Fruit fly (Drosophila melanogaster): ENCODE measurements around the gene CG44325.

The CG44325 gene

DNA sequence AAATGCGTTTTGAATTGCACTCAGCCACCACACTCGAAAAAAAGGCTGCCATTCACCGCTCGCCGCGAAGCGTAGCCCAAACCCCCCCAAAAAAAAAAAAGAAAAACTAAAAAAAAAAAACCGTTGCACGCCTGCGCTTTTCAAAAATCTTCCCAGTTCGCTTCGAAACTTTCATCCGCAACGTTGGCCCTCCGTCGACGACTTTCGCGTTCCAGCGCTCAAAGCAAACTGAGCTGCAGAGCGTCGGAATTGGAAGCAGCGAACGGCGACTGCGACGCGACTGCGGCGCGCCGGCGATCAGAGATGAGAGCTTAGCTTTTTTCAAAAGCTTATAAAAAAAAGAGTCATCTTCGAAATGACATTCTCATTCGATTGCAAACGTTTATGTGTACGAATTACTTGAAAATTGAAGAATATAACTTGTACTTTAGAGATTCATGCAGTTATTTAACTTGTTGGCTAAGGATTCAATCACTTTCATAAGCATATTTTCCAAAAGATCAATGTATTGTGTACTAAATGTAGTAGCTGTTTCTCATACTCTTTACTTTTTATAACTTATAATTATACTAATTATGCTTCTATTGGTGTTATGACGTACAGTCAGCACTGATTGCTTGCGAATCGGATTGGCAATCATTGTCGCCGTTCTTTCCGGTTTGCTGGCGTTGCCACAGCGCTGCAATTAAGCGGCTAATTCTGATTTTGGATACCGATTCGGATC is 10.4 kb downstream of the CG44325 start, which contains the start of gene CG15365 (continued):
- TF ChIP-seq CG6813 (GFP tag; optimal IDR thresholded peaks at IDR 0.05) = no peak
- no peak for TF ChIP-seq CG16863 (GFP tag; optimal IDR thresholded peaks at IDR 0.05)
- no peak for TF ChIP-seq seq (GFP tag; IDR thresholded peaks at IDR 0.05)
- no peak for TF ChIP-seq CG7556 (GFP tag; optimal IDR thresholded peaks at IDR 0.05)
- no peak for TF ChIP-seq Hmx (GFP tag; optimal IDR thresholded peaks at IDR 0.05)
- no peak for TF ChIP-seq HLH3B (GFP tag; IDR thresholded peaks at IDR 0.05)
- no peak for TF ChIP-seq disco-r (GFP tag; optimal IDR thresholded peaks at IDR 0.05)
- TF ChIP-seq Ets65A (GFP tag) = peak; percentile 64
- peak; percentile 39 for TF ChIP-seq NFAT (GFP tag; IDR thresholded peaks at IDR 0.05)
- TF ChIP-seq CG3995 (GFP tag; optimal IDR thresholded peaks at IDR 0.05) = no peak
- no peak for TF ChIP-seq fd102C (GFP tag; optimal IDR thresholded peaks at IDR 0.05)
- TF ChIP-seq btn (GFP tag; optimal IDR thresholded peaks at IDR 0.05) = no peak
- TF ChIP-seq ATbp (GFP tag; optimal IDR thresholded peaks at IDR 0.05) = no peak
- TF ChIP-seq unpg (GFP tag; optimal IDR thresholded peaks at IDR 0.05) = no peak
- no peak for TF ChIP-seq CG14710 (tag; optimal IDR thresholded peaks at IDR 0.05)
- TF ChIP-seq CG3163 (GFP tag; optimal IDR thresholded peaks at IDR 0.05) = no peak
- no peak for TF ChIP-seq HHEX (GFP tag; optimal IDR thresholded peaks at IDR 0.05)
- TF ChIP-seq lilli (GFP tag; optimal IDR thresholded peaks at IDR 0.05) = no peak
- peak; percentile 43 for TF ChIP-seq Myb (GFP tag; optimal IDR thresholded peaks at IDR 0.05)
- TF ChIP-seq cas (GFP tag; IDR thresholded peaks at IDR 0.05) = no peak
- TF ChIP-seq sima (GFP tag; optimal IDR thresholded peaks at IDR 0.05) = no peak
- TF ChIP-seq Lpt (GFP tag; optimal IDR thresholded peaks at IDR 0.05) = no peak
- TF ChIP-seq CG9797 (GFP tag; optimal IDR thresholded peaks at IDR 0.05) = no peak
- no peak for TF ChIP-seq hkb (optimal IDR thresholded peaks at IDR 0.05)
- no peak for TF ChIP-seq hkb (GFP tag; IDR thresholded peaks at IDR 0.05)
- TF ChIP-seq CG9609 (GFP tag; optimal IDR thresholded peaks at IDR 0.05) = no peak
- peak; percentile 25 for TF ChIP-seq Med (GFP tag)
- TF ChIP-seq CG8281 (tag; optimal IDR thresholded peaks at IDR 0.05) = no peak
- no peak for TF ChIP-seq E2f2 (GFP tag; IDR thresholded peaks at IDR 0.05)
- TF ChIP-seq exex (tag; optimal IDR thresholded peaks at IDR 0.05) = no peak
- TF ChIP-seq H15 (GFP tag; IDR thresholded peaks at IDR 0.05) = no peak
- TF ChIP-seq CG10959 (GFP tag; IDR thresholded peaks at IDR 0.05) = no peak
- TF ChIP-seq CG2120 (GFP tag; optimal IDR thresholded peaks at IDR 0.05) = no peak
- TF ChIP-seq Jarid2 (GFP tag; optimal IDR thresholded peaks at IDR 0.05) = peak; percentile 82
- TF ChIP-seq so (GFP tag; IDR thresholded peaks at IDR 0.05) = no peak
- TF ChIP-seq Bgb (GFP tag; IDR thresholded peaks at IDR 0.05; ENCODE audit: partially characterized antibody) = peak; percentile 50; the same call in 1 of the 2 replicates
- no peak for TF ChIP-seq CG9437 (GFP tag; optimal IDR thresholded peaks at IDR 0.05)
- TF ChIP-seq salm (tag; optimal IDR thresholded peaks at IDR 0.05) = no peak
- TF ChIP-seq CrebB (tag; optimal IDR thresholded peaks at IDR 0.05) = no peak
- no peak for TF ChIP-seq grau (tag; optimal IDR thresholded peaks at IDR 0.05)
- TF ChIP-seq Fer2 (tag; optimal IDR thresholded peaks at IDR 0.05) = no peak
- TF ChIP-seq rib (GFP tag; IDR thresholded peaks at IDR 0.05) = no peak
- TF ChIP-seq da (GFP tag; optimal IDR thresholded peaks at IDR 0.05) = no peak
- TF ChIP-seq CG17612 (GFP tag; IDR thresholded peaks at IDR 0.05) = no peak
- TF ChIP-seq dan (GFP tag; IDR thresholded peaks at IDR 0.05) = no peak
- no peak for TF ChIP-seq trh (GFP tag; optimal IDR thresholded peaks at IDR 0.05)
- TF ChIP-seq ac (GFP tag; optimal IDR thresholded peaks at IDR 0.05) = no peak
- TF ChIP-seq D (optimal IDR thresholded peaks at IDR 0.05) = no peak
- no peak for TF ChIP-seq D (GFP tag; optimal IDR thresholded peaks at IDR 0.05)
- no peak for TF ChIP-seq az2 (GFP tag; optimal IDR thresholded peaks at IDR 0.05)
- no peak for TF ChIP-seq Dp (GFP tag; optimal IDR thresholded peaks at IDR 0.05)
- TF ChIP-seq sug (tag; optimal IDR thresholded peaks at IDR 0.05) = no peak

Data from whole organism, embryonic.